Worm (Caenorhabditis elegans) whole organism, young adult: ENCODE measurements around the gene gtf-2H3.

Source experiments
- B0019.2 ChIP-seq: fragments of 200-800 bp; sonication (Bioruptor generic); conservative IDR thresholded peaks from 2 replicates; pipeline ENCODE4 v1.3.6; 2022; ENCODE audit warnings: missing genetic modification reagents, missing genetic modification characterization, missing compliant biosample characterization
- B0035.1 ChIP-seq: sonication (generic microtip); optimal IDR thresholded peaks from 2 replicates; lab custom pipeline; 2016; ENCODE audit warnings: missing genetic modification characterization, mild to moderate bottlenecking, missing compliant biosample characterization, missing genotype, missing genetic modification reagents
- C06A6.2 ChIP-seq: fragments of 200-800 bp; sonication (Bioruptor generic); conservative IDR thresholded peaks from 2 replicates; pipeline ENCODE4 v1.3.6; 2022; ENCODE audit warnings: missing genetic modification characterization, missing compliant biosample characterization
- F22D6.2 ChIP-seq: sonication (generic microtip); optimal IDR thresholded peaks from 2 replicates; lab custom pipeline; 2016; ENCODE audit warnings: mild to moderate bottlenecking, missing genetic modification characterization, missing compliant biosample characterization
- F23B12.7 ChIP-seq: sonication (generic microtip); optimal IDR thresholded peaks from 2 replicates; lab custom pipeline; 2017; ENCODE audit warnings: missing genetic modification characterization, mild to moderate bottlenecking, missing compliant biosample characterization, antibody characterized with exemption, moderate library complexity; ENCODE audit not compliant: insufficient read depth
- F33H1.4 ChIP-seq: fragments of 200-800 bp; sonication (Bioruptor generic); IDR thresholded peaks from 2 replicates; pipeline ENCODE4 v1.3.6; 2022; ENCODE audit warnings: missing genetic modification reagents, missing genetic modification characterization, missing compliant biosample characterization
- F37B4.10 ChIP-seq: fragments of 200-800 bp; sonication (Bioruptor generic); IDR thresholded peaks from 2 replicates; pipeline ENCODE4 v1.3.6; 2022; ENCODE audit warnings: missing genetic modification characterization, missing compliant biosample characterization
- F57C9.4 ChIP-seq: sonication (generic microtip); optimal IDR thresholded peaks from 2 replicates; lab custom pipeline; 2017; ENCODE audit warnings: mild to moderate bottlenecking, missing genetic modification characterization, missing compliant biosample characterization
- K11D2.4 ChIP-seq: fragments of 200-800 bp; sonication (Bioruptor generic); IDR thresholded peaks from 2 replicates; pipeline ENCODE4 v1.3.6; 2022; ENCODE audit warnings: missing genetic modification reagents, missing genetic modification characterization, missing compliant biosample characterization
- K12H6.12 ChIP-seq: fragments of 200-800 bp; sonication (Bioruptor generic); optimal IDR thresholded peaks from 2 replicates; lab custom pipeline; 2018; ENCODE audit warnings: mild to moderate bottlenecking, missing genetic modification characterization, missing compliant biosample characterization
- T26A5.8 ChIP-seq: sonication (generic microtip); optimal IDR thresholded peaks from 2 replicates; lab custom pipeline; 2016; ENCODE audit warnings: missing genetic modification characterization, missing compliant biosample characterization
- Y53F4B.3 ChIP-seq: fragments of 200-800 bp; sonication (Bioruptor generic); IDR thresholded peaks from 2 replicates; pipeline ENCODE4 v1.3.6; 2022; ENCODE audit warnings: missing genetic modification reagents, missing genetic modification characterization, missing compliant biosample characterization
- akir-1 ChIP-seq: fragments of 200-800 bp; sonication (Bioruptor generic); optimal IDR thresholded peaks from 2 replicates; lab custom pipeline; 2018; ENCODE audit warnings: mild to moderate bottlenecking, missing genetic modification characterization, moderate library complexity, missing compliant biosample characterization
- athp-1 ChIP-seq: sonication (generic microtip); optimal IDR thresholded peaks from 2 replicates; lab custom pipeline; 2017; ENCODE audit warnings: mild to moderate bottlenecking, missing genetic modification characterization, missing compliant biosample characterization
- attf-6 ChIP-seq: fragments of 200-800 bp; sonication (Bioruptor generic); IDR thresholded peaks from 2 replicates; pipeline ENCODE4 v1.3.6; 2022; ENCODE audit warnings: missing genetic modification reagents, missing genetic modification characterization, missing compliant biosample characterization
- bed-2 ChIP-seq: fragments of 200-800 bp; sonication (Bioruptor generic); IDR thresholded peaks from 2 replicates; pipeline ENCODE4 v1.3.6; 2022; ENCODE audit warnings: missing genetic modification reagents, missing genetic modification characterization, missing compliant biosample characterization
- ccch-3 ChIP-seq: fragments of 200-800 bp; sonication (Bioruptor generic); optimal IDR thresholded peaks from 2 replicates; lab custom pipeline; 2018; ENCODE audit warnings: mild to moderate bottlenecking, missing genetic modification characterization, missing compliant biosample characterization
- ceh-27 ChIP-seq: fragments of 200-800 bp; sonication (Bioruptor generic); optimal IDR thresholded peaks from 2 replicates; lab custom pipeline; 2018; ENCODE audit warnings: mild to moderate bottlenecking, missing genetic modification characterization, moderate library complexity, missing compliant biosample characterization
- ceh-40 ChIP-seq: fragments of 200-800 bp; sonication (Bioruptor generic); IDR thresholded peaks from 2 replicates; pipeline ENCODE4 v1.3.6; 2022; ENCODE audit warnings: missing genetic modification characterization, missing compliant biosample characterization
- efl-1 ChIP-seq: fragments of 150-350 bp; optimal IDR thresholded peaks from 2 replicates; lab custom pipeline; 2014; ENCODE audit warnings: missing biosample characterization, missing genetic modification reagents, missing genetic modification characterization
- gei-17 ChIP-seq: fragments of 200-800 bp; sonication (Bioruptor generic); optimal IDR thresholded peaks from 2 replicates; lab custom pipeline; 2018; ENCODE audit warnings: mild to moderate bottlenecking, missing genetic modification characterization, missing compliant biosample characterization
- him-1 ChIP-seq: sonication (generic microtip); optimal IDR thresholded peaks from 2 replicates; lab custom pipeline; 2016; ENCODE audit warnings: missing genotype, missing genetic modification reagents, missing genetic modification characterization, missing compliant biosample characterization
- hlh-12 ChIP-seq: sonication (generic microtip); optimal IDR thresholded peaks from 2 replicates; lab custom pipeline; 2016; ENCODE audit warnings: missing genetic modification characterization, missing compliant biosample characterization
- hlh-26 ChIP-seq: fragments of 200-800 bp; sonication (Bioruptor generic); conservative IDR thresholded peaks from 2 replicates; pipeline ENCODE4 v1.3.6; 2022; ENCODE audit warnings: missing genetic modification reagents, missing genetic modification characterization, missing compliant biosample characterization
- lin-35 ChIP-seq, 3 experiments: fragments of 150-350 bp in 2 of 3; sonication (generic microtip) in 1 of 3; optimal IDR thresholded peaks; 2 replicates each; lab custom pipeline; 2014 to 2018; ENCODE audit warnings: missing biosample characterization in 3 of 3, missing genetic modification characterization in 3 of 3, missing genetic modification reagents in 3 of 3
- lin-40 ChIP-seq: sonication (generic microtip); optimal IDR thresholded peaks from 2 replicates; lab custom pipeline; 2016; ENCODE audit warnings: missing genetic modification characterization, mild to moderate bottlenecking, missing compliant biosample characterization, missing genotype, missing genetic modification reagents
- lin-54 ChIP-seq: fragments of 200-800 bp; sonication (Bioruptor generic); optimal IDR thresholded peaks from 2 replicates; lab custom pipeline; 2018; ENCODE audit warnings: mild to moderate bottlenecking, missing genetic modification characterization, missing compliant biosample characterization
- lir-1 ChIP-seq: fragments of 200-800 bp; sonication (Bioruptor generic); conservative IDR thresholded peaks from 2 replicates; pipeline ENCODE4 v1.3.6; 2022; ENCODE audit warnings: missing genetic modification reagents, missing genetic modification characterization, missing compliant biosample characterization
- lsy-27 ChIP-seq: sonication (generic microtip); optimal IDR thresholded peaks from 2 replicates; lab custom pipeline; 2017; ENCODE audit warnings: missing genetic modification characterization, mild to moderate bottlenecking, missing compliant biosample characterization, antibody characterized with exemption, missing genotype, borderline replicate concordance; ENCODE audit not compliant: insufficient read depth
- madf-6 ChIP-seq: fragments of 200-800 bp; sonication (Bioruptor generic); IDR thresholded peaks from 2 replicates; pipeline ENCODE4 v1.3.6; 2022; ENCODE audit warnings: missing genetic modification reagents, missing genetic modification characterization, missing compliant biosample characterization
- nhr-179 ChIP-seq: sonication (generic microtip); optimal IDR thresholded peaks from 2 replicates; lab custom pipeline; 2016; ENCODE audit warnings: mild to moderate bottlenecking, missing genetic modification characterization, missing compliant biosample characterization
- nhr-27 ChIP-seq: fragments of 200-800 bp; sonication (Bioruptor generic); optimal IDR thresholded peaks from 2 replicates; lab custom pipeline; 2018; ENCODE audit warnings: mild to moderate bottlenecking, missing genetic modification characterization, moderate library complexity, missing compliant biosample characterization
- rpc-1 ChIP-seq, 2 experiments: fragments of 150-350 bp in 1 of 2; sonication (generic microtip) in 1 of 2; optimal IDR thresholded peaks; 2 replicates each; lab custom pipeline; 2014 to 2018; ENCODE audit warnings: missing biosample characterization in 1 of 2, missing genetic modification characterization in 1 of 2, missing genetic modification reagents in 1 of 2, missing genotype in 1 of 2
- sea-2 ChIP-seq: fragments of 200-800 bp; sonication (Bioruptor generic); IDR thresholded peaks from 2 replicates; pipeline ENCODE4 v1.3.6; 2022; ENCODE audit warnings: missing genetic modification characterization, missing compliant biosample characterization
- snpc-1.3 ChIP-seq: sonication (generic microtip); optimal IDR thresholded peaks from 2 replicates; lab custom pipeline; 2017; ENCODE audit warnings: missing genetic modification characterization, mild to moderate bottlenecking, missing compliant biosample characterization, antibody characterized with exemption, moderate library complexity, missing genotype, missing genetic modification reagents; ENCODE audit not compliant: insufficient read depth
- snpc-4 ChIP-seq, 5 experiments: fragments of 150-350 bp in 1 of 5; sonication (generic microtip) in 4 of 5; optimal IDR thresholded peaks; 2 replicates each; lab custom pipeline; 2014 to 2018; ENCODE audit warnings: missing genetic modification characterization in 5 of 5, missing biosample characterization in 3 of 5, antibody characterized with exemption in 2 of 5, mild to moderate bottlenecking in 2 of 5, missing compliant biosample characterization in 2 of 5, missing genotype in 2 of 5, moderate library complexity in 2 of 5, missing genetic modification reagents in 1 of 5
- somi-1 ChIP-seq: fragments of 200-800 bp; sonication (Bioruptor generic); optimal IDR thresholded peaks from 2 replicates; lab custom pipeline; 2018; ENCODE audit warnings: mild to moderate bottlenecking, missing genetic modification characterization, missing compliant biosample characterization
- tlf-1 ChIP-seq: fragments of 200-800 bp; sonication (Bioruptor generic); optimal IDR thresholded peaks from 2 replicates; lab custom pipeline; 2018; ENCODE audit warnings: mild to moderate bottlenecking, missing genetic modification characterization, missing compliant biosample characterization
- xnd-1 ChIP-seq: sonication (generic microtip); optimal IDR thresholded peaks from 2 replicates; lab custom pipeline; 2016; ENCODE audit warnings: missing genotype, missing genetic modification reagents, missing genetic modification characterization, missing compliant biosample characterization
- zfh-2 ChIP-seq: fragments of 200-800 bp; sonication (Bioruptor generic); conservative IDR thresholded peaks from 2 replicates; pipeline ENCODE4 v1.3.6; 2022; ENCODE audit warnings: missing genetic modification reagents, missing genetic modification characterization, missing compliant biosample characterization
- zim-3 ChIP-seq: sonication (generic microtip); optimal IDR thresholded peaks from 2 replicates; lab custom pipeline; 2017; ENCODE audit warnings: mild to moderate bottlenecking, missing genetic modification characterization, moderate library complexity, missing compliant biosample characterization
- ztf-18 ChIP-seq: sonication (generic microtip); optimal IDR thresholded peaks from 2 replicates; lab custom pipeline; 2016; ENCODE audit warnings: missing genotype, mild to moderate bottlenecking, missing genetic modification characterization, missing compliant biosample characterization
- ztf-28 ChIP-seq: fragments of 200-800 bp; sonication (Bioruptor generic); IDR thresholded peaks from 2 replicates; pipeline ENCODE4 v1.3.6; 2022; ENCODE audit warnings: missing genetic modification reagents, missing genetic modification characterization, missing compliant biosample characterization
- ztf-6 ChIP-seq: fragments of 200-800 bp; sonication (Bioruptor generic); IDR thresholded peaks from 2 replicates; pipeline ENCODE4 v1.3.6; 2022; ENCODE audit warnings: missing genetic modification reagents, missing genetic modification characterization, missing compliant biosample characterization

The gtf-2H3 gene

ce11 chrIII:10126375-10126774 lies 6.4 kb upstream of the gtf-2H3 start:
- no peak for TF ChIP-seq ccch-3
- TF ChIP-seq C06A6.2 (GFP tag; lab: Robert Waterston, UW): no peak
- TF ChIP-seq ceh-40: no peak
- no peak for TF ChIP-seq B0019.2 (GFP tag; lab: Robert Waterston, UW)
- TF ChIP-seq akir-1 (GFP tag; lab: Kevin White, UChicago): no peak
- no peak for TF ChIP-seq F37B4.10 (GFP tag; lab: Robert Waterston, UW)
- TF ChIP-seq ztf-18: no peak

ce11 chrIII:10123586-10124233 lies 3.8 kb upstream of the gtf-2H3 start, which contains the start of gene ttll-4:
TSS of gene ttll-4 (plus strand) at chrIII:10124183.
- TF ChIP-seq snpc-1.3 (tag; lab: Kevin White, UChicago): no peak
- TF ChIP-seq lin-35 (GFP tag; optimal IDR thresholded peaks at IDR 0.05; lab: Kevin White, UChicago): peak in 1 of 3 experiments; percentile 31
- TF ChIP-seq ztf-28 (GFP tag; lab: Robert Waterston, UW): 0 out of 2 replicates have a peak, but pooled peaks have one; percentile 64
- peak; percentile 59 for TF ChIP-seq madf-6
- TF ChIP-seq athp-1: no peak
- TF ChIP-seq F23B12.7 (tag; lab: Kevin White, UChicago): no peak
- TF ChIP-seq B0035.1 (tag; lab: Kevin White, UChicago): no peak
- TF ChIP-seq C06A6.2 (GFP tag; lab: Robert Waterston, UW): peak; percentile 60; the same call in 1 of the 2 replicates
- TF ChIP-seq lin-54 (GFP tag; lab: Kevin White, UChicago): peak; percentile 15
- TF ChIP-seq bed-2: 0 out of 2 replicates have a peak, but pooled peaks have one; percentile 70
- no peak for TF ChIP-seq nhr-179 (tag; lab: Kevin White, UChicago)
- TF ChIP-seq B0019.2 (GFP tag; lab: Robert Waterston, UW): peak; percentile 56; the same call in 1 of the 2 replicates
- 0 out of 2 replicates have a peak, but pooled peaks have one; percentile 32 for TF ChIP-seq F33H1.4 (GFP tag; lab: Robert Waterston, UW)
- TF ChIP-seq K12H6.12 (tag; lab: Kevin White, UChicago): peak; percentile 22
- TF ChIP-seq gei-17 (GFP tag; lab: Kevin White, UChicago): no peak
- peak; percentile 36; the same call in 1 of the 2 replicates for TF ChIP-seq lir-1 (GFP tag; lab: Robert Waterston, UW)
- no peak for TF ChIP-seq ceh-40
- no peak for TF ChIP-seq efl-1 (GFP tag; lab: Kevin White, UChicago)
- TF ChIP-seq Y53F4B.3 (GFP tag; lab: Robert Waterston, UW): no peak
- TF ChIP-seq F57C9.4 (tag; lab: Kevin White, UChicago): no peak
- TF ChIP-seq hlh-26 (GFP tag; lab: Robert Waterston, UW): no peak
- no peak for TF ChIP-seq lsy-27 (tag; lab: Kevin White, UChicago)
- TF ChIP-seq ztf-6 (GFP tag; lab: Robert Waterston, UW): no peak
- TF ChIP-seq sea-2 (GFP tag; lab: Robert Waterston, UW): no peak
- peak; percentile 47 for TF ChIP-seq ceh-27 (GFP tag; lab: Kevin White, UChicago)
- peak; percentile 19 for TF ChIP-seq snpc-4 (GFP tag; optimal IDR thresholded peaks at IDR 0.05; lab: Kevin White, UChicago)
- TF ChIP-seq snpc-4 (tag; optimal IDR thresholded peaks at IDR 0.05; lab: Kevin White, UChicago): no peak
- no peak for TF ChIP-seq him-1
- no peak for TF ChIP-seq zfh-2 (GFP tag; lab: Robert Waterston, UW)
- TF ChIP-seq hlh-12 (tag; lab: Kevin White, UChicago): no peak
- TF ChIP-seq rpc-1 (optimal IDR thresholded peaks at IDR 0.05; lab: Kevin White, UChicago): no peak
- no peak for TF ChIP-seq rpc-1 (tag; optimal IDR thresholded peaks at IDR 0.05; lab: Kevin White, UChicago)
- TF ChIP-seq xnd-1 (tag; lab: Kevin White, UChicago): no peak
- no peak for TF ChIP-seq zim-3 (tag; lab: Kevin White, UChicago)
- no peak for TF ChIP-seq F22D6.2 (tag; lab: Kevin White, UChicago)
- peak; percentile 32 for TF ChIP-seq lin-40
- TF ChIP-seq T26A5.8 (tag; lab: Kevin White, UChicago): no peak
- no peak for TF ChIP-seq tlf-1 (GFP tag; lab: Kevin White, UChicago)
- no peak for TF ChIP-seq K11D2.4 (GFP tag; lab: Robert Waterston, UW)
- no peak for TF ChIP-seq nhr-27 (tag; lab: Kevin White, UChicago)
- 0 out of 2 replicates have a peak, but pooled peaks have one; percentile 11 for TF ChIP-seq attf-6 (GFP tag; lab: Robert Waterston, UW)
- no peak for TF ChIP-seq somi-1 (GFP tag; lab: Kevin White, UChicago)
